Worm (Caenorhabditis elegans): ENCODE data around the gene nhr-12.

The nhr-12 gene

DNA sequence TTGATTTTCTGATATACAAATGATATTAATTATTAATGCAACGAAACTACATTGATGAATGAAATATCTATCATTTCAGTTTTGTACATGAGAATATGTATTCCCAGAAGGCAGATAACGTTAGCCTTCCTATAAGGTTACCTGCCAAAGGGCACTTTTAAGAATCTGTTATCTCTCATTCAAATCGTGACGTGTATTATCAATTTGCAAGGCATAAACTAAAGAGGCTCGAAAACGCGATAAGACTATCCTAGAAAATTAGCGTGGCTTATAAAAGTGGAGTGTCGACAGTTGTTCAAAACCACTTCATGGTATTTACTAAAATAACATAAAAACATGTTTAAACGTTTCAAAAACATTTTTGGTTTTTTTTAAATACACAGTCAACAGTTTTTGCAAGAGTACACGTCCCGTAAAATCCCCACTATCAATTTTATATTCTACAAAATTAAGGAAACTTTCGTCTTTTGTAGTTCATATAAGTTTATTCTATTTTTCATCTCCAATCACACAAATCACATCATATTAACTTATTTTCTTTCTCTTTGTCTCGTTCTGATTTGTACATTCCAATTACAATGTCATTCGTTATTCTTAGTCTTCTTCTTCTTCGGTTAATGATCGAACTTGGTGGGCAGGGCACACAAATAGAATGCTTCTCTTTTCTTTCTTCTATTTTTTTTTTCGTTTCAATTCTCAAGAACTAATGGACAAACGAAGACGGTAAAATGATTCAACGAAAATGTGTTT, 41.1 kb upstream of the nhr-12 start, which contains the start of gene C08B6.10:
Gene C08B6.10 (plus strand): TSS at position 700 of the 750 bp plus-strand sequence.
- TF ChIP-seq fos-1 (tag; optimal IDR thresholded peaks at IDR 0.05) (peak; percentile 20), F13H6.1 (tag; optimal IDR thresholded peaks at IDR 0.05) (no peak)

DNA sequence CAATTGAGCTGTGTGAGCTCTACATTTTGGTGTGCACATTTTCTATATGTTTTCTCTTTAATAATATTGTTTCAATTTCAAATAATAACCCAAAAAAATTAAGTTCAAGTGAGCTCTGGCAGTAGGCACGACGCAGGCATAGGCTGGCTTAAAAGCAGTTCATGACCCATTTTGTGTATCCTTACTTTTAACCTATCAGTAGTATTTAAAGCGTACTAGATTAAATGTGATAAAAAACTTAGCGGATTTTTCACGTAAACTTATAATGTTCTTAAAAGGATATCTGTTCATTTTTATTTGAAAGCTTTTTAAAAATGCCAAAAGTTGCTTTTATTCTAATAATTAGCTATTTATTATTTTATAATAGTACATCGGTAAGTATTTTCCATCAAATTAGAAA, 39.5 kb upstream of the nhr-12 start, which contains the start of gene C08B6.6:
Gene C08B6.6 (plus strand): TSS at position 301 of the 400 bp plus-strand sequence.
- TF ChIP-seq lin-39 (tag; optimal IDR thresholded peaks at IDR 0.05) (no peak), zag-1 (tag; optimal IDR thresholded peaks at IDR 0.05) (no peak), C34F6.9 (tag; optimal IDR thresholded peaks at IDR 0.05) (no peak), ceh-16 (tag; optimal IDR thresholded peaks at IDR 0.05) (no peak), mab-5 (tag; optimal IDR thresholded peaks at IDR 0.05) (no peak), lsy-2 (tag; optimal IDR thresholded peaks at IDR 0.05) (no peak), nhr-129 (tag; optimal IDR thresholded peaks at IDR 0.05) (no peak), R02D3.7 (tag; optimal IDR thresholded peaks at IDR 0.05) (no peak), peb-1 (tag; optimal IDR thresholded peaks at IDR 0.05) (no peak), nhr-77 (tag; optimal IDR thresholded peaks at IDR 0.05) (no peak), aly-2 (tag; optimal IDR thresholded peaks at IDR 0.05) (no peak), blmp-1 (tag; optimal IDR thresholded peaks at IDR 0.05; ENCODE audit: insufficient read depth) (no peak), nhr-6 (tag; optimal IDR thresholded peaks at IDR 0.05) (no peak), nhr-23 (tag; optimal IDR thresholded peaks at IDR 0.05) (no peak), ztf-11 (tag; optimal IDR thresholded peaks at IDR 0.05) (no peak), egl-27 (tag; optimal IDR thresholded peaks at IDR 0.05) (no peak), mbf-1 (tag; optimal IDR thresholded peaks at IDR 0.05) (no peak), ztf-4 (tag; optimal IDR thresholded peaks at IDR 0.05) (no peak)

DNA sequence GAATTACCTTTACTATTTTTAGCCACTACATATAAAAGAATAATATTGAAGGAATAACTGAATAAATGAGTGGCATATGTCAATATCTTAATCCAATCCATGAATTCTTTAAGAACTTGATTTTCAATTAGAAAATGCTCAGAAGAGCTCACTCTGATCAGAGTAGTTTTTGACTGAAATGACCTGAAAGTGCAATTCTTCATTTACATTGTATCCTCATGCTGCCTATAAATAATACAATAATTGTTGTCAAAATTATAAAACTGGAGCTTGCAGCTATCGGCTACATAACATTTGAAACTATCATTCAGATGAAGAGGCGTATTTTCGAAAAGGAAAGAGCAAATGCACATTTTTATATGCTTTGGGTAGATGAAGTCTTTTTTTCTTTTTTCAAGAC, 38.8 kb upstream of the nhr-12 start, which contains the start of gene srxa-19:
Gene srxa-19 (minus strand): TSS at position 101 of the 400 bp plus-strand sequence.
- TF ChIP-seq Y55F3AM.14 (GFP tag; optimal IDR thresholded peaks at IDR 0.05) (no peak), nhr-11 (tag; optimal IDR thresholded peaks at IDR 0.05) (no peak), ztf-1 (GFP tag; conservative IDR thresholded peaks at IDR 0.05) (no peak), ama-1 (optimal IDR thresholded peaks at IDR 0.05) (no peak), R02D3.7 (tag; optimal IDR thresholded peaks at IDR 0.05) (no peak), gmeb-1 (tag; optimal IDR thresholded peaks at IDR 0.05) (no peak), C34F6.9 (tag; optimal IDR thresholded peaks at IDR 0.05) (no peak), mbf-1 (tag; optimal IDR thresholded peaks at IDR 0.05) (no peak), nhr-23 (tag; optimal IDR thresholded peaks at IDR 0.05) (no peak), sma-9 (GFP tag; optimal IDR thresholded peaks at IDR 0.05) (no peak), sma-9 (tag; optimal IDR thresholded peaks at IDR 0.05) (no peak), nhr-237 (tag; optimal IDR thresholded peaks at IDR 0.05) (no peak), alr-1 (tag; optimal IDR thresholded peaks at IDR 0.05) (no peak), nhr-10 (tag; optimal IDR thresholded peaks at IDR 0.05) (no peak), elt-1 (tag; optimal IDR thresholded peaks at IDR 0.05) (no peak)

DNA sequence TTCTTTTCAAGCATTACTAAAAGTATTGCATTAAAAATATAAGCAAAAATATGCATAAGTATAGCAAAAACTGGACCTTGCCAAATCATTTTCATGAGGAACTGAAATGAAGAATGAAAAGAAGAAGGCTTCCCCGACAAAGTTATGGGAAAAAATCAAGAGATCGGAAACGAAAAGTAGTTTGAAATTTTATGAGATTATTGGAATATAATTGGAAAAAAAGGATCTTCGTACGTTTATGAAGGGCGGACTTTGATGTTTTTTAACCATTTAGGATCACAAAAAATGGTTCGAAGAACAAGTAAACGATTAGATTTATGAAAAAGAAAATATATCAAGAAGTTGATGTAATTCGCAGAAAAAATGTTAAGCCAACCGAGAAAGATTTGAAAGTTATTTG, 37.0 kb upstream of the nhr-12 start, which contains the start of gene srxa-18:
Gene srxa-18 (minus strand): TSS at position 100 of the 400 bp plus-strand sequence.
- TF ChIP-seq nhr-23 (tag; optimal IDR thresholded peaks at IDR 0.05): no peak
- no peak for TF ChIP-seq unc-55 (GFP tag; optimal IDR thresholded peaks at IDR 0.05)
- no peak for TF ChIP-seq egl-27 (tag; optimal IDR thresholded peaks at IDR 0.05)
- no peak for TF ChIP-seq ztf-1 (GFP tag; conservative IDR thresholded peaks at IDR 0.05)
- no peak for TF ChIP-seq F13H6.1 (tag; optimal IDR thresholded peaks at IDR 0.05)
- no peak for TF ChIP-seq sma-3 (GFP tag; optimal IDR thresholded peaks at IDR 0.05)
- TF ChIP-seq mab-5 (tag; optimal IDR thresholded peaks at IDR 0.05): no peak
- TF ChIP-seq mdl-1 (tag; optimal IDR thresholded peaks at IDR 0.05): no peak
- TF ChIP-seq unc-39 (tag; optimal IDR thresholded peaks at IDR 0.05): no peak

DNA sequence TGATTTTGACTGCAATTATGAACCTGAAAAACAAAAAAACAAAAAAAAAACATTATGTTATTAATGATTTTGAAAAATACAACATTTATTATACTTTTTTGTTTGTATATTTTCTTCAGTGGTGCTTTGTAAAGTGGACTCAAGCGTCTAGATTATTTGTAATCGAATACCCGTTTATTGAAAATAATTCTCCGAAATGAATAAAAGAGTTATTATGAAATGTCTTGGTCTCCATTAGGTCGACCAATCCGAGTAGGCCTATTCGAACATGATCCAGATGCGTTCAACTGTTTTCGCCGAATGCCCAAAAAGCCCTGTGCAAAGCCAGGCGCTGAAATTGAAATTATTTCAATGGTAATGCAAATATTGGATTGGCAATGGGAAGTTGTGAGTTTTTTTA, 33.6 kb upstream of the nhr-12 start, which contains the start of gene C08B6.5:
Gene C08B6.5 (plus strand): TSS at position 301 of the 400 bp plus-strand sequence.
- no peak for TF ChIP-seq lin-11 (tag; optimal IDR thresholded peaks at IDR 0.05)
- no peak for TF ChIP-seq nhr-12 (tag; optimal IDR thresholded peaks at IDR 0.05)
- no peak for TF ChIP-seq mab-5 (tag; optimal IDR thresholded peaks at IDR 0.05)
- TF ChIP-seq ZK546.5 (tag; optimal IDR thresholded peaks at IDR 0.05): no peak
- no peak for TF ChIP-seq skn-1 (tag; optimal IDR thresholded peaks at IDR 0.05)
- TF ChIP-seq ztf-1 (GFP tag; conservative IDR thresholded peaks at IDR 0.05): no peak
- no peak for TF ChIP-seq fos-1 (tag; optimal IDR thresholded peaks at IDR 0.05)
- TF ChIP-seq dmd-4 (tag; optimal IDR thresholded peaks at IDR 0.05): no peak
- no peak for TF ChIP-seq egl-27 (tag; optimal IDR thresholded peaks at IDR 0.05)
- TF ChIP-seq sma-9 (GFP tag; optimal IDR thresholded peaks at IDR 0.05): no peak
- TF ChIP-seq sma-9 (tag; optimal IDR thresholded peaks at IDR 0.05): no peak
- TF ChIP-seq nhr-23 (tag; optimal IDR thresholded peaks at IDR 0.05): no peak
- no peak for TF ChIP-seq sma-3 (GFP tag; optimal IDR thresholded peaks at IDR 0.05)
- TF ChIP-seq nhr-129 (tag; optimal IDR thresholded peaks at IDR 0.05): no peak
- TF ChIP-seq nhr-237 (tag; optimal IDR thresholded peaks at IDR 0.05): no peak

All from whole organism, L2 larva.